Fruit fly (Drosophila melanogaster) whole organism, embryonic: ENCODE results near the gene CG43610.

Source experiments
- Atf3 ChIP-seq: fragments of 200-800 bp; sonication (Bioruptor generic); optimal IDR thresholded peaks from 3 replicates; lab custom pipeline; 2016; ENCODE audit warnings: missing biosample characterization, missing genetic modification characterization
- Atf6 ChIP-seq: fragments of 200-800 bp; sonication (Bioruptor generic); IDR thresholded peaks from 2 replicates; pipeline ENCODE4 v1.3.6; 2022; ENCODE audit warnings: missing biosample characterization, missing genetic modification characterization
- Awh ChIP-seq: fragments of 200-800 bp; sonication (Bioruptor generic); IDR thresholded peaks from 2 replicates; pipeline ENCODE4, ENCODE4 v1.3.6; 2022; ENCODE audit warnings: missing biosample characterization, missing genetic modification characterization
- CG10274 ChIP-seq: fragments of 200-800 bp; sonication (Bioruptor generic); optimal IDR thresholded peaks from 3 replicates; lab custom pipeline; 2017; ENCODE audit warnings: missing biosample characterization, mild to moderate bottlenecking, missing genetic modification characterization
- CG10959 ChIP-seq: fragments of 200-800 bp; sonication (Bioruptor generic); IDR thresholded peaks from 2 replicates; pipeline ENCODE4 v1.3.6; 2022; ENCODE audit warnings: missing biosample characterization, missing genetic modification characterization
- CG12299 ChIP-seq: fragments of 200-800 bp; sonication (Bioruptor generic); optimal IDR thresholded peaks from 2 replicates; lab custom pipeline; 2018; ENCODE audit warnings: missing biosample characterization, mild to moderate bottlenecking, missing genetic modification characterization
- CG13624 ChIP-seq: fragments of 200-800 bp; sonication (Bioruptor generic); optimal IDR thresholded peaks from 2 replicates; lab custom pipeline; 2016; ENCODE audit warnings: missing biosample characterization, missing genetic modification characterization
- CG14014 ChIP-seq: fragments of 200-800 bp; sonication (Bioruptor generic); IDR thresholded peaks from 2 replicates; pipeline ENCODE4 v1.3.6; 2022; ENCODE audit warnings: missing biosample characterization, missing genetic modification characterization
- CG14710 ChIP-seq: fragments of 200-800 bp; sonication (Bioruptor generic); optimal IDR thresholded peaks from 3 replicates; lab custom pipeline; 2019; ENCODE audit warnings: missing biosample characterization, mild to moderate bottlenecking, missing genetic modification characterization, moderate library complexity
- CG1647 ChIP-seq: fragments of 200-800 bp; sonication (Bioruptor generic); optimal IDR thresholded peaks from 3 replicates; lab custom pipeline; 2016; ENCODE audit warnings: missing biosample characterization, missing genetic modification characterization
- CG16863 ChIP-seq: fragments of 200-800 bp; sonication (Bioruptor generic); optimal IDR thresholded peaks from 3 replicates; lab custom pipeline; 2016; ENCODE audit warnings: missing biosample characterization, missing genetic modification characterization
- CG17912 ChIP-seq: fragments of 200-800 bp; sonication (Bioruptor generic); optimal IDR thresholded peaks from 2 replicates; lab custom pipeline; 2018; ENCODE audit warnings: missing biosample characterization, mild to moderate bottlenecking, missing genetic modification characterization
- CG18599 ChIP-seq: fragments of 200-800 bp; sonication (Bioruptor generic); optimal IDR thresholded peaks from 3 replicates; lab custom pipeline; 2017; ENCODE audit warnings: missing biosample characterization, missing genetic modification characterization, mild to moderate bottlenecking, moderate library complexity, missing genetic modification reagents
- CG2116 ChIP-seq: fragments of 200-800 bp; sonication (Bioruptor generic); optimal IDR thresholded peaks from 3 replicates; lab custom pipeline; 2018; ENCODE audit warnings: missing biosample characterization, mild to moderate bottlenecking, missing genetic modification characterization
- CG2129 ChIP-seq: fragments of 200-800 bp; sonication (Bioruptor generic); IDR thresholded peaks from 2 replicates; pipeline ENCODE4 v1.3.6; 2022; ENCODE audit warnings: missing biosample characterization, missing genetic modification characterization; ENCODE audit not compliant: partially characterized antibody
- CG3065 ChIP-seq: fragments of 200-800 bp; sonication (Bioruptor generic); optimal IDR thresholded peaks from 2 replicates; lab custom pipeline; 2016; ENCODE audit warnings: missing biosample characterization, missing genetic modification characterization
- CG3407 ChIP-seq: fragments of 200-800 bp; sonication (Bioruptor generic); optimal IDR thresholded peaks from 2 replicates; lab custom pipeline; 2018; ENCODE audit warnings: missing biosample characterization, mild to moderate bottlenecking, missing genetic modification characterization
- CG34422 ChIP-seq: fragments of 200-800 bp; sonication (Bioruptor generic); IDR thresholded peaks from 3 replicates; pipeline ENCODE4 v1.3.6; 2022; ENCODE audit warnings: missing biosample characterization, missing genetic modification characterization
- CG3838 ChIP-seq: fragments of 200-800 bp; sonication (Bioruptor generic); optimal IDR thresholded peaks from 3 replicates; lab custom pipeline; 2016; ENCODE audit warnings: missing biosample characterization, missing genetic modification characterization
- CG4424 ChIP-seq: fragments of 200-800 bp; sonication (Bioruptor generic); optimal IDR thresholded peaks from 3 replicates; lab custom pipeline; 2016; ENCODE audit warnings: missing biosample characterization, missing genetic modification characterization
- CG5180 ChIP-seq: fragments of 200-800 bp; sonication (Bioruptor generic); optimal IDR thresholded peaks from 3 replicates; lab custom pipeline; 2017; ENCODE audit warnings: missing biosample characterization, missing genetic modification characterization, mild to moderate bottlenecking, moderate library complexity, missing genetic modification reagents
- CG7372 ChIP-seq: fragments of 200-800 bp; sonication (Bioruptor generic); IDR thresholded peaks from 2 replicates; pipeline ENCODE4 v1.3.6; 2022; ENCODE audit warnings: missing biosample characterization, missing genetic modification characterization
- CG7786 ChIP-seq: fragments of 200-800 bp; sonication (Bioruptor generic); optimal IDR thresholded peaks from 2 replicates; lab custom pipeline; 2016; ENCODE audit warnings: missing biosample characterization, missing genetic modification characterization
- CG9727 ChIP-seq: fragments of 200-800 bp; sonication (Bioruptor generic); optimal IDR thresholded peaks from 3 replicates; lab custom pipeline; 2017; ENCODE audit warnings: missing biosample characterization, mild to moderate bottlenecking, missing genetic modification characterization
- CoRest ChIP-seq: fragments of 200-800 bp; sonication (Bioruptor generic); optimal IDR thresholded peaks from 3 replicates; lab custom pipeline; 2018; ENCODE audit warnings: missing biosample characterization, mild to moderate bottlenecking, missing genetic modification characterization, moderate library complexity
- Dip3 ChIP-seq: fragments of 200-800 bp; sonication (Bioruptor generic); optimal IDR thresholded peaks from 3 replicates; lab custom pipeline; 2016; ENCODE audit warnings: missing biosample characterization, missing genetic modification characterization
- HLH4C ChIP-seq: fragments of 200-800 bp; sonication (Bioruptor generic); IDR thresholded peaks from 3 replicates; pipeline ENCODE4 v1.3.6; 2022; ENCODE audit warnings: missing biosample characterization, missing genetic modification characterization; ENCODE audit not compliant: partially characterized antibody
- HLH54F ChIP-seq: fragments of 200-800 bp; sonication (Bioruptor generic); optimal IDR thresholded peaks from 3 replicates; lab custom pipeline; 2016; ENCODE audit warnings: missing biosample characterization, missing genetic modification characterization
- NC2β ChIP-seq: fragments of 200-800 bp; sonication (Bioruptor generic); optimal IDR thresholded peaks from 2 replicates; lab custom pipeline; 2016; ENCODE audit warnings: missing biosample characterization, missing genetic modification characterization
- Rx ChIP-seq: fragments of 200-800 bp; sonication (Bioruptor generic); IDR thresholded peaks from 2 replicates; pipeline ENCODE4 v1.3.6; 2022; ENCODE audit warnings: missing biosample characterization, missing genetic modification characterization
- Side ChIP-seq: fragments of 200-800 bp; sonication (Bioruptor generic); optimal IDR thresholded peaks from 2 replicates; lab custom pipeline; 2016; ENCODE audit warnings: missing biosample characterization, missing genetic modification characterization
- Sry-β ChIP-seq: fragments of 200-800 bp; sonication (Bioruptor generic); optimal IDR thresholded peaks from 2 replicates; lab custom pipeline; 2018; ENCODE audit warnings: missing biosample characterization, mild to moderate bottlenecking, missing genetic modification characterization, moderate library complexity
- Stat92E ChIP-seq, 3 experiments: fragments of >200 bp in 2 of 3; fragments of 200-800 bp in 1 of 3; sonication (Bioruptor generic) in 1 of 3; optimal IDR thresholded peaks; 2 replicates each; lab custom pipeline; 2017 to 2019; ENCODE audit warnings: missing biosample characterization in 3 of 3, missing genetic modification characterization in 3 of 3, mild to moderate bottlenecking in 1 of 3, moderate library complexity in 1 of 3
- abd-A ChIP-seq: fragments of 200-800 bp; sonication (Bioruptor generic); optimal IDR thresholded peaks from 3 replicates; lab custom pipeline; 2019; ENCODE audit warnings: missing biosample characterization, mild to moderate bottlenecking, missing genetic modification characterization, moderate library complexity
- aop ChIP-seq: fragments of 200-800 bp; sonication (Bioruptor generic); IDR thresholded peaks from 2 replicates; pipeline ENCODE4 v1.3.6; 2022; ENCODE audit warnings: missing biosample characterization, missing genetic modification characterization
- bcd ChIP-seq: fragments of 200-800 bp; sonication (Bioruptor generic); optimal IDR thresholded peaks from 2 replicates; lab custom pipeline; 2017; ENCODE audit warnings: missing biosample characterization, mild to moderate bottlenecking, missing genetic modification characterization
- caup ChIP-seq: fragments of 200-800 bp; sonication (Bioruptor generic); optimal IDR thresholded peaks from 3 replicates; lab custom pipeline; 2017; ENCODE audit warnings: missing biosample characterization, mild to moderate bottlenecking, missing genetic modification characterization, moderate library complexity; ENCODE audit not compliant: severe bottlenecking
- crc ChIP-seq: fragments of 200-800 bp; sonication (Bioruptor generic); optimal IDR thresholded peaks from 2 replicates; lab custom pipeline; 2016; ENCODE audit warnings: missing biosample characterization, missing genetic modification characterization
- grau ChIP-seq: fragments of 200-800 bp; optimal IDR thresholded peaks from 3 replicates; lab custom pipeline; 2019; ENCODE audit warnings: missing biosample characterization, mild to moderate bottlenecking, missing genetic modification characterization, moderate library complexity
- insv ChIP-seq, 2 experiments: fragments of 200-800 bp; sonication (Bioruptor generic); optimal IDR thresholded peaks; 3 replicates each; lab custom pipeline; 2016 to 2018; ENCODE audit warnings: missing biosample characterization in 2 of 2, missing genetic modification characterization in 2 of 2
- nerfin-1 ChIP-seq: fragments of 200-800 bp; sonication (Bioruptor generic); optimal IDR thresholded peaks from 3 replicates; lab custom pipeline; 2019; ENCODE audit warnings: missing biosample characterization, mild to moderate bottlenecking, missing genetic modification characterization, moderate library complexity
- oc ChIP-seq: fragments of 200-800 bp; sonication (Bioruptor generic); optimal IDR thresholded peaks from 2 replicates; lab custom pipeline; 2018; ENCODE audit warnings: missing biosample characterization, mild to moderate bottlenecking, missing genetic modification characterization, moderate library complexity
- odd ChIP-seq: fragments of 200-800 bp; sonication (Bioruptor generic); optimal IDR thresholded peaks from 2 replicates; lab custom pipeline; 2017; ENCODE audit warnings: missing biosample characterization, mild to moderate bottlenecking, missing genetic modification characterization
- phol ChIP-seq: fragments of 200-800 bp; sonication (Bioruptor generic); optimal IDR thresholded peaks from 3 replicates; lab custom pipeline; 2018; ENCODE audit warnings: missing biosample characterization, mild to moderate bottlenecking, missing genetic modification characterization, moderate library complexity
- pzg ChIP-seq: fragments of 200-800 bp; sonication (Bioruptor generic); optimal IDR thresholded peaks from 3 replicates; lab custom pipeline; 2018; ENCODE audit warnings: missing biosample characterization, mild to moderate bottlenecking, missing genetic modification characterization, moderate library complexity
- rib ChIP-seq: fragments of 200-800 bp; sonication (Bioruptor generic); IDR thresholded peaks from 2 replicates; pipeline ENCODE4 v1.3.6; 2022; ENCODE audit warnings: missing biosample characterization, missing genetic modification characterization
- sens-2 ChIP-seq: fragments of 200-800 bp; sonication (Bioruptor generic); IDR thresholded peaks from 2 replicates; pipeline ENCODE4 v1.3.6; 2022; ENCODE audit warnings: missing biosample characterization, missing genetic modification characterization
- sim ChIP-seq: fragments of 200-800 bp; sonication (Bioruptor generic); IDR thresholded peaks from 2 replicates; pipeline ENCODE4 v1.3.6; 2022; ENCODE audit warnings: missing biosample characterization, missing genetic modification characterization
- sna ChIP-seq: fragments of 200-800 bp; sonication (Bioruptor generic); IDR thresholded peaks from 2 replicates; pipeline ENCODE4 v1.3.6; 2022; ENCODE audit warnings: missing biosample characterization, missing genetic modification characterization; ENCODE audit not compliant: partially characterized antibody
- tna ChIP-seq: fragments of 200-800 bp; sonication (Bioruptor generic); IDR thresholded peaks from 2 replicates; pipeline ENCODE4 v1.3.6; 2022; ENCODE audit warnings: missing biosample characterization, missing genetic modification characterization; ENCODE audit not compliant: partially characterized antibody
- trem ChIP-seq: fragments of 200-800 bp; optimal IDR thresholded peaks from 3 replicates; lab custom pipeline; 2019; ENCODE audit warnings: missing biosample characterization, mild to moderate bottlenecking, missing genetic modification characterization, moderate library complexity

CG43610 gene

DNA sequence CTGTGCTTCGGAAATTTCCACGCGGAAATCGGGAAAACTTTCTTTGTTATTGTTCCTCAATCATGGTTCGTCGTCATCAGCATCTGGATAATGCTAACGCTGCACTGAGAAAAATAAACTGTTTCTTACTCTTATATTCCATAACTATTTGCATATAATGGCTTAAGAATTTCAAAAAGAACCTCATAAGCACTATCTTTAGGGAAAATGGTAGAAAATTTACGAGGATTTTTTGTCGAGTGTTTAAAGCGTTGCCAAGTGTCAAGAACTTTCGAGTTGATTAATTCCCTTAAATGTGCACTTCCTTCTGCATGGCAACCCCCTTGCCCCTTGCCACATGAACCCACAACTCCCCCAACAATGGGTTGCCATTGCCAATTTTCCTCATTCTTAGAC, 11.0 kb upstream of the CG43610 start (continued):
- TF ChIP-seq tna (GFP tag; lab: Robert Waterston, UW) (no peak), CoRest (peak; percentile 57), Dip3 (peak; percentile 16), caup (GFP tag; lab: Kevin White, UChicago) (no peak), Rx (GFP tag; lab: Robert Waterston, UW) (no peak), CG7786 (GFP tag; lab: Kevin White, UChicago) (peak; percentile 48), CG2116 (GFP tag; lab: Kevin White, UChicago) (no peak), HLH54F (GFP tag; lab: Kevin White, UChicago) (peak; percentile 15), CG5180 (GFP tag; lab: Kevin White, UChicago) (no peak), crc (peak; percentile 39), CG10959 (peak; percentile 34), CG16863 (GFP tag; lab: Kevin White, UChicago) (no peak), odd (GFP tag; lab: Kevin White, UChicago) (no peak), CG3407 (GFP tag; lab: Kevin White, UChicago) (no peak), Sry-β (no peak), trem (tag; lab: Kevin White, UChicago) (peak; percentile 61), grau (tag; lab: Kevin White, UChicago) (peak; percentile 61), rib (GFP tag; lab: Robert Waterston, UW) (no peak), CG9727 (GFP tag; lab: Kevin White, UChicago) (peak; percentile 19), sens-2 (GFP tag; lab: Robert Waterston, UW) (peak; percentile 15; the same call in 1 of the 2 replicates), pzg (GFP tag; lab: Kevin White, UChicago) (no peak), CG13624 (no peak), NC2β (GFP tag; lab: Kevin White, UChicago) (peak; percentile 55), nerfin-1 (no peak), aop (no peak), CG17912 (GFP tag; lab: Kevin White, UChicago) (no peak), CG4424 (GFP tag; lab: Kevin White, UChicago) (peak; percentile 54), CG2129 (GFP tag; lab: Robert Waterston, UW) (no peak), Atf6 (GFP tag; lab: Robert Waterston, UW) (peak; percentile 32), phol (tag; lab: Kevin White, UChicago) (peak; percentile 79), Side (no peak), CG14710 (peak; percentile 38), CG34422 (peak; percentile 37; the same call in 1 of the 3 replicates), bcd (GFP tag; lab: Kevin White, UChicago) (peak; percentile 52), sim (peak; percentile 11; the same call in 1 of the 2 replicates), CG7372 (no peak), CG1647 (GFP tag; lab: Kevin White, UChicago) (peak; percentile 38), insv (GFP tag; optimal IDR thresholded peaks at IDR 0.05; lab: Kevin White, UChicago) (no peak), Stat92E (GFP tag; optimal IDR thresholded peaks at IDR 0.05; lab: Kevin White, UChicago) (no peak), CG10274 (GFP tag; lab: Kevin White, UChicago) (no peak), oc (peak; percentile 40), CG3838 (no peak), CG14014 (peak; percentile 67), abd-A (no peak), CG12299 (tag; lab: Kevin White, UChicago) (no peak), HLH4C (GFP tag; lab: Robert Waterston, UW) (no peak), sna (GFP tag; lab: Robert Waterston, UW) (no peak), Awh (GFP tag; lab: Robert Waterston, UW) (no peak), CG18599 (GFP tag; lab: Kevin White, UChicago) (peak; percentile 29), Atf3 (GFP tag; lab: Kevin White, UChicago) (peak; percentile 30), CG3065 (GFP tag; lab: Kevin White, UChicago) (no peak)
